Worm (Caenorhabditis elegans) whole organism, young adult: Measurements from ENCODE around the gene Y75B8A.13.

Source experiments
- B0019.2 ChIP-seq: fragments of 200-800 bp; sonication (Bioruptor generic); conservative IDR thresholded peaks from 2 replicates; pipeline ENCODE4 v1.3.6; 2022; ENCODE audit warnings: missing genetic modification reagents, missing genetic modification characterization, missing compliant biosample characterization
- B0035.1 ChIP-seq: sonication (generic microtip); optimal IDR thresholded peaks from 2 replicates; lab custom pipeline; 2016; ENCODE audit warnings: missing genetic modification characterization, mild to moderate bottlenecking, missing compliant biosample characterization, missing genotype, missing genetic modification reagents
- B0336.3 ChIP-seq: fragments of 200-800 bp; sonication (Bioruptor generic); IDR thresholded peaks from 2 replicates; pipeline ENCODE4 v1.3.6; 2022; ENCODE audit warnings: missing genetic modification characterization, missing compliant biosample characterization
- C06A6.2 ChIP-seq: fragments of 200-800 bp; sonication (Bioruptor generic); conservative IDR thresholded peaks from 2 replicates; pipeline ENCODE4 v1.3.6; 2022; ENCODE audit warnings: missing genetic modification characterization, missing compliant biosample characterization
- C17E4.6 ChIP-seq: fragments of 200-800 bp; sonication (Bioruptor generic); IDR thresholded peaks from 2 replicates; pipeline ENCODE4 v1.3.6; 2022; ENCODE audit warnings: missing genetic modification reagents, missing genetic modification characterization, missing compliant biosample characterization
- F22D6.2 ChIP-seq: sonication (generic microtip); optimal IDR thresholded peaks from 2 replicates; lab custom pipeline; 2016; ENCODE audit warnings: mild to moderate bottlenecking, missing genetic modification characterization, missing compliant biosample characterization
- F23B12.7 ChIP-seq: sonication (generic microtip); optimal IDR thresholded peaks from 2 replicates; lab custom pipeline; 2017; ENCODE audit warnings: missing genetic modification characterization, mild to moderate bottlenecking, missing compliant biosample characterization, antibody characterized with exemption, moderate library complexity; ENCODE audit not compliant: insufficient read depth
- F33H1.4 ChIP-seq: fragments of 200-800 bp; sonication (Bioruptor generic); IDR thresholded peaks from 2 replicates; pipeline ENCODE4 v1.3.6; 2022; ENCODE audit warnings: missing genetic modification reagents, missing genetic modification characterization, missing compliant biosample characterization
- K12H6.12 ChIP-seq: fragments of 200-800 bp; sonication (Bioruptor generic); optimal IDR thresholded peaks from 2 replicates; lab custom pipeline; 2018; ENCODE audit warnings: mild to moderate bottlenecking, missing genetic modification characterization, missing compliant biosample characterization
- Y56A3A.18 ChIP-seq: fragments of 200-800 bp; sonication (Bioruptor generic); IDR thresholded peaks from 2 replicates; pipeline ENCODE4 v1.3.6; 2022; ENCODE audit warnings: missing genetic modification reagents, missing genetic modification characterization, missing compliant biosample characterization
- aptf-2 ChIP-seq: fragments of 200-800 bp; sonication (Bioruptor generic); conservative IDR thresholded peaks from 2 replicates; pipeline ENCODE4 v1.3.6; 2022; ENCODE audit warnings: missing genetic modification reagents, missing genetic modification characterization, missing compliant biosample characterization
- aptf-3 ChIP-seq: fragments of 200-800 bp; sonication (Bioruptor generic); IDR thresholded peaks from 2 replicates; pipeline ENCODE4 v1.3.6; 2022; ENCODE audit warnings: missing genetic modification characterization, missing compliant biosample characterization
- atf-7 ChIP-seq: sonication (generic microtip); optimal IDR thresholded peaks from 2 replicates; lab custom pipeline; 2017; ENCODE audit warnings: mild to moderate bottlenecking, missing genetic modification characterization, missing compliant biosample characterization
- attf-3 ChIP-seq: fragments of 200-800 bp; sonication (Bioruptor generic); conservative IDR thresholded peaks from 2 replicates; pipeline ENCODE4 v1.3.6; 2022; ENCODE audit warnings: missing genetic modification reagents, missing genetic modification characterization, missing compliant biosample characterization
- cebp-1 ChIP-seq, 2 experiments: fragments of 200-800 bp in 1 of 2; sonication (Bioruptor generic) in 1 of 2; sonication (generic microtip) in 1 of 2; IDR thresholded peaks in 1 of 2; optimal IDR thresholded peaks in 1 of 2; 2 replicates each; pipeline versions ENCODE4 v1.3.6 to Lab custom; 2017 to 2022; ENCODE audit warnings: missing compliant biosample characterization in 2 of 2, missing genetic modification characterization in 2 of 2, mild to moderate bottlenecking in 1 of 2, missing genetic modification reagents in 1 of 2, moderate library complexity in 1 of 2
- ceh-100 ChIP-seq: fragments of 200-800 bp; sonication (Bioruptor generic); IDR thresholded peaks from 2 replicates; pipeline ENCODE4 v1.3.6; 2022; ENCODE audit warnings: missing genetic modification reagents, missing genetic modification characterization, missing compliant biosample characterization
- ceh-40 ChIP-seq: fragments of 200-800 bp; sonication (Bioruptor generic); IDR thresholded peaks from 2 replicates; pipeline ENCODE4 v1.3.6; 2022; ENCODE audit warnings: missing genetic modification characterization, missing compliant biosample characterization
- ceh-79 ChIP-seq: sonication (generic microtip); optimal IDR thresholded peaks from 2 replicates; lab custom pipeline; 2017; ENCODE audit warnings: mild to moderate bottlenecking, missing genetic modification characterization, missing compliant biosample characterization
- efl-1 ChIP-seq: fragments of 150-350 bp; optimal IDR thresholded peaks from 2 replicates; lab custom pipeline; 2014; ENCODE audit warnings: missing biosample characterization, missing genetic modification reagents, missing genetic modification characterization
- egrh-3 ChIP-seq: fragments of 200-800 bp; sonication (Bioruptor generic); IDR thresholded peaks from 2 replicates; pipeline ENCODE4 v1.3.6; 2022; ENCODE audit warnings: missing genetic modification reagents, missing genetic modification characterization, missing compliant biosample characterization
- fkh-3 ChIP-seq: sonication (generic microtip); optimal IDR thresholded peaks from 2 replicates; lab custom pipeline; 2016; ENCODE audit warnings: mild to moderate bottlenecking, missing genetic modification characterization, missing compliant biosample characterization
- hlh-26 ChIP-seq: fragments of 200-800 bp; sonication (Bioruptor generic); conservative IDR thresholded peaks from 2 replicates; pipeline ENCODE4 v1.3.6; 2022; ENCODE audit warnings: missing genetic modification reagents, missing genetic modification characterization, missing compliant biosample characterization
- hmg-20 ChIP-seq: fragments of 200-800 bp; sonication (Bioruptor generic); IDR thresholded peaks from 2 replicates; pipeline ENCODE4 v1.3.6; 2022; ENCODE audit warnings: missing genetic modification reagents, missing genetic modification characterization, missing compliant biosample characterization
- madf-3 ChIP-seq: fragments of 200-800 bp; sonication (Bioruptor generic); IDR thresholded peaks from 2 replicates; pipeline ENCODE4 v1.3.6; 2022; ENCODE audit warnings: missing genetic modification reagents, missing genetic modification characterization, missing compliant biosample characterization
- madf-8 ChIP-seq: fragments of 200-800 bp; sonication (Bioruptor generic); conservative IDR thresholded peaks from 2 replicates; pipeline ENCODE4 v1.3.6; 2022; ENCODE audit warnings: missing genetic modification reagents, missing genetic modification characterization, missing compliant biosample characterization
- mel-28 ChIP-seq: sonication (generic microtip); optimal IDR thresholded peaks from 2 replicates; lab custom pipeline; 2016; ENCODE audit warnings: borderline replicate concordance, mild to moderate bottlenecking, missing genetic modification characterization, missing compliant biosample characterization
- nfya-1 ChIP-seq: sonication (generic microtip); optimal IDR thresholded peaks from 2 replicates; lab custom pipeline; 2017; ENCODE audit warnings: antibody characterized with exemption, missing compliant biosample characterization, missing genetic modification characterization, borderline replicate concordance; ENCODE audit not compliant: insufficient read depth
- nfya-2 ChIP-seq: fragments of 200-800 bp; sonication (Bioruptor generic); IDR thresholded peaks from 2 replicates; pipeline ENCODE4 v1.3.6; 2022; ENCODE audit warnings: missing genetic modification reagents, missing genetic modification characterization, missing compliant biosample characterization
- pbrm-1 ChIP-seq: fragments of 200-800 bp; sonication (Bioruptor generic); IDR thresholded peaks from 2 replicates; pipeline ENCODE4 v1.3.6; 2022; ENCODE audit warnings: missing genetic modification reagents, missing genetic modification characterization, missing compliant biosample characterization
- rpc-1 ChIP-seq, 2 experiments: fragments of 150-350 bp in 1 of 2; sonication (generic microtip) in 1 of 2; optimal IDR thresholded peaks; 2 replicates each; lab custom pipeline; 2014 to 2018; ENCODE audit warnings: missing biosample characterization in 1 of 2, missing genetic modification characterization in 1 of 2, missing genetic modification reagents in 1 of 2, missing genotype in 1 of 2
- snpc-1.1 ChIP-seq: sonication (generic microtip); optimal IDR thresholded peaks from 2 replicates; lab custom pipeline; 2017; ENCODE audit warnings: missing genetic modification characterization, mild to moderate bottlenecking, missing compliant biosample characterization, antibody characterized with exemption, moderate library complexity, missing genotype, missing genetic modification reagents; ENCODE audit not compliant: insufficient read depth
- snpc-1.3 ChIP-seq: sonication (generic microtip); optimal IDR thresholded peaks from 2 replicates; lab custom pipeline; 2017; ENCODE audit warnings: missing genetic modification characterization, mild to moderate bottlenecking, missing compliant biosample characterization, antibody characterized with exemption, moderate library complexity, missing genotype, missing genetic modification reagents; ENCODE audit not compliant: insufficient read depth
- sptf-2 ChIP-seq: fragments of 200-800 bp; sonication (Bioruptor generic); optimal IDR thresholded peaks from 2 replicates; lab custom pipeline; 2018; ENCODE audit warnings: mild to moderate bottlenecking, missing genetic modification characterization, missing compliant biosample characterization
- zfh-2 ChIP-seq: fragments of 200-800 bp; sonication (Bioruptor generic); conservative IDR thresholded peaks from 2 replicates; pipeline ENCODE4 v1.3.6; 2022; ENCODE audit warnings: missing genetic modification reagents, missing genetic modification characterization, missing compliant biosample characterization

Gene Y75B8A.13

ce11 chrIII:12215596-12215995 lies at the start of gene Y75B8A.13:
Y75B8A.13 (minus strand) TSS chrIII:12215696.
- TF ChIP-seq B0019.2 (GFP tag; lab: Robert Waterston, UW) (no peak), F23B12.7 (tag; lab: Kevin White, UChicago) (no peak), attf-3 (GFP tag; lab: Robert Waterston, UW) (no peak), F33H1.4 (GFP tag; lab: Robert Waterston, UW) (no peak), K12H6.12 (tag; lab: Kevin White, UChicago) (no peak), aptf-2 (GFP tag; lab: Robert Waterston, UW) (no peak), cebp-1 (GFP tag; IDR thresholded peaks at IDR 0.05; lab: Robert Waterston, UW) (no peak), cebp-1 (tag; optimal IDR thresholded peaks at IDR 0.05; lab: Kevin White, UChicago) (no peak), ceh-40 (GFP tag; lab: Robert Waterston, UW) (no peak), B0035.1 (no peak), mel-28 (tag; lab: Kevin White, UChicago) (no peak), atf-7 (no peak), B0336.3 (GFP tag; lab: Robert Waterston, UW) (no peak), F22D6.2 (tag; lab: Kevin White, UChicago) (no peak)

ce11 chrIII:12260413-12260812 lies 44.9 kb upstream of the Y75B8A.13 start:
- TF ChIP-seq madf-8 (no peak), ceh-100 (GFP tag; lab: Robert Waterston, UW) (no peak), C17E4.6 (GFP tag; lab: Robert Waterston, UW) (no peak), ceh-40 (GFP tag; lab: Robert Waterston, UW) (no peak), pbrm-1 (GFP tag; lab: Robert Waterston, UW) (no peak), fkh-3 (no peak), nfya-2 (GFP tag; lab: Robert Waterston, UW) (no peak), sptf-2 (GFP tag; lab: Kevin White, UChicago) (no peak), B0019.2 (GFP tag; lab: Robert Waterston, UW) (no peak), hmg-20 (no peak), snpc-1.3 (tag; lab: Kevin White, UChicago) (no peak), Y56A3A.18 (GFP tag; lab: Robert Waterston, UW) (no peak), nfya-1 (tag; lab: Kevin White, UChicago) (no peak), aptf-3 (GFP tag; lab: Robert Waterston, UW) (no peak), cebp-1 (GFP tag; IDR thresholded peaks at IDR 0.05; lab: Robert Waterston, UW) (no peak), cebp-1 (tag; optimal IDR thresholded peaks at IDR 0.05; lab: Kevin White, UChicago) (no peak), B0336.3 (GFP tag; lab: Robert Waterston, UW) (no peak)
- TF ChIP-seq, all 124 proteins: peak for 0

DNA sequence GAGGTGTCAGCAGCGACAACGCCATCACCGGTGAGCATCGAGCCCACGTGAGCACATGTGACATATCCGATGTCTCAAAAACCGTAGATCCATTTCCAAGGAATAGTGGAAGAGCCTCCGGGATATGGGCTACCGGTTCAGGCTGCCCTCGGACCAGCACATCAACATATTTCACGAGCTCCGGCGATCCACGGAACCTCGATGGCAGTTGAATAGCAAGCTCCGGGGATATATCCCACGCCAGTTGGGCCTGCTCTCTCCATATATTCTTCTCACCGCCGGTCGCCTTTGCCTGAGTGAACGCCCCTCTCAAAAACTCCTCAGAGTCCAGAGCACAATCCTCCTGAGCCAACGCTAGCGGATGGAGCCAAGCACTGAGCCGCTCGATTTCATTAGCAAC lies 44.3 kb upstream of the Y75B8A.13 start:
- TF ChIP-seq snpc-1.1 (tag; lab: Kevin White, UChicago) (no peak), zfh-2 (GFP tag; lab: Robert Waterston, UW) (peak; percentile 78), C06A6.2 (GFP tag; lab: Robert Waterston, UW) (no peak), efl-1 (GFP tag; lab: Kevin White, UChicago) (no peak), madf-3 (GFP tag; lab: Robert Waterston, UW) (0 out of 2 replicates have a peak, but pooled peaks have one; percentile 45)

ce11 chrIII:12253342-12253741 lies 37.8 kb upstream of the Y75B8A.13 start:
- no peak for TF ChIP-seq hlh-26 (GFP tag; lab: Robert Waterston, UW)
- TF ChIP-seq egrh-3 (GFP tag; lab: Robert Waterston, UW), result no peak
- TF ChIP-seq ceh-79 (tag; lab: Kevin White, UChicago), result no peak
- TF ChIP-seq K12H6.12 (tag; lab: Kevin White, UChicago), result no peak
- no peak for TF ChIP-seq rpc-1 (optimal IDR thresholded peaks at IDR 0.05; lab: Kevin White, UChicago)
- TF ChIP-seq rpc-1 (tag; optimal IDR thresholded peaks at IDR 0.05; lab: Kevin White, UChicago), result no peak
